Fruit fly (Drosophila melanogaster): Measurements from ENCODE around the gene cic.

The cic gene

DNA sequence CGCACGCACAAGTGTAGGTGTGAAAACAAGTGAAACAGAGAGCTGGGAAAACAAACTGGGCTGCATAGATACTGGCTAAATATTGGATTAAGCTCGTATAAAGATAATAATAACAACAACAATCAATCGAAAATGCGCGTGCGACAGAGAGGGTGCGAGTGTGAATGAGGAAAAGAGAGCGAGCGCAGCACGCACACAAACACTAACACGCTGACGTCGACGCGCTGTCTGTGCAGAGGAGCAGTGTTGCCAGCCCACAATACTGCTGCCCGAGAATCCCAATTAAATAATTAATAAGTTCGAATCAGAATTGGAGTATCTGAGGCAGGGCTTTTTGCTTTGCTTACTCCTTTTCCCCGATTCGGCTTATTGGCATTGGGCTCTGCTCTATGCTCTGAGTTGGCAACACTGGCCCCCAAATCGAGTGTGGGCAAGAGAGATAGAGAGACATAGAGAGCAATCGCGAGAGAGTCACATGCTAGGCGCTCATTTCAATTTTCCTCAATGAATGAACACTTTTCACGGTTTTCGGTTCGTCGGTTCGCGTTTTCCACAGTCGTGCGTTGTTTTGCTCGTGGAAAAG is 523 bp downstream of the cic start (continued):
- peak; percentile 56 for TF ChIP-seq dac (GFP tag; optimal IDR thresholded peaks at IDR 0.05)
- peak; percentile 86 for TF ChIP-seq cyc (GFP tag; optimal IDR thresholded peaks at IDR 0.05)
- TF ChIP-seq Gug (GFP tag; IDR thresholded peaks at IDR 0.05): peak; percentile 89
- TF ChIP-seq CG31627 (GFP tag; optimal IDR thresholded peaks at IDR 0.05): peak; percentile 92
- TF ChIP-seq Sox14 (GFP tag; optimal IDR thresholded peaks at IDR 0.05): peak; percentile 90
- TF ChIP-seq CG8319 (GFP tag; optimal IDR thresholded peaks at IDR 0.05): peak; percentile 87
- TF ChIP-seq CG7368 (GFP tag; optimal IDR thresholded peaks at IDR 0.05): peak; percentile 91
- TF ChIP-seq Ets96B (tag; optimal IDR thresholded peaks at IDR 0.05): peak; percentile 64
- peak; percentile 75 for TF ChIP-seq CG34406 (GFP tag; optimal IDR thresholded peaks at IDR 0.05)
- peak; percentile 56 for TF ChIP-seq CG1621 (tag; optimal IDR thresholded peaks at IDR 0.05)
- peak; percentile 74 for TF ChIP-seq Lpt (GFP tag; optimal IDR thresholded peaks at IDR 0.05)
- TF ChIP-seq Sox102F (GFP tag; optimal IDR thresholded peaks at IDR 0.05): peak; percentile 87
- TF ChIP-seq CG6854 (GFP tag; optimal IDR thresholded peaks at IDR 0.05): no peak
- peak; percentile 66 for TF ChIP-seq fd85E (GFP tag; optimal IDR thresholded peaks at IDR 0.05)
- peak; percentile 86 for TF ChIP-seq CG6792 (GFP tag; optimal IDR thresholded peaks at IDR 0.05)
- peak; percentile 92 for TF ChIP-seq CG8119 (GFP tag; IDR thresholded peaks at IDR 0.05)
- peak; percentile 96 for TF ChIP-seq svp (GFP tag)
- TF ChIP-seq Hr39 (GFP tag; optimal IDR thresholded peaks at IDR 0.05): peak; percentile 93
- TF ChIP-seq CG4318 (GFP tag; optimal IDR thresholded peaks at IDR 0.05): peak; percentile 62
- peak; percentile 13 for TF ChIP-seq CG9139 (GFP tag; optimal IDR thresholded peaks at IDR 0.05)
- TF ChIP-seq fkh (GFP tag; optimal IDR thresholded peaks at IDR 0.05): peak; percentile 96
- TF ChIP-seq CG3032 (tag; optimal IDR thresholded peaks at IDR 0.05): peak; percentile 58
- TF ChIP-seq vri (GFP tag; optimal IDR thresholded peaks at IDR 0.05): peak; percentile 86
- TF ChIP-seq Met (GFP tag; optimal IDR thresholded peaks at IDR 0.05): peak; percentile 89
- TF ChIP-seq CG11294 (GFP tag; IDR thresholded peaks at IDR 0.05): peak; percentile 90

dm6 chr3R:20253818-20254217 is 1.2 kb downstream of the cic start:
- TF ChIP-seq Eip78C (GFP tag) (no peak), CG8119 (GFP tag; IDR thresholded peaks at IDR 0.05) (no peak), Sox15 (GFP tag; optimal IDR thresholded peaks at IDR 0.05) (no peak), cyc (GFP tag; optimal IDR thresholded peaks at IDR 0.05) (no peak), CG10631 (GFP tag; optimal IDR thresholded peaks at IDR 0.05) (no peak), vri (GFP tag; optimal IDR thresholded peaks at IDR 0.05) (no peak), CG16779 (tag; optimal IDR thresholded peaks at IDR 0.05) (peak; percentile 35), CG34406 (GFP tag; optimal IDR thresholded peaks at IDR 0.05) (no peak), Ets21C (GFP tag; optimal IDR thresholded peaks at IDR 0.05) (no peak), CG6808 (GFP tag; optimal IDR thresholded peaks at IDR 0.05) (no peak), Sox102F (GFP tag; optimal IDR thresholded peaks at IDR 0.05) (no peak), dac (GFP tag; optimal IDR thresholded peaks at IDR 0.05) (no peak), svp (GFP tag) (no peak), CG15336 (GFP tag; IDR thresholded peaks at IDR 0.05) (no peak), pdm3 (GFP tag; optimal IDR thresholded peaks at IDR 0.05) (no peak), Gug (GFP tag; IDR thresholded peaks at IDR 0.05) (no peak), fd85E (GFP tag; optimal IDR thresholded peaks at IDR 0.05) (no peak), fkh (GFP tag; optimal IDR thresholded peaks at IDR 0.05) (peak; percentile 31), topi (GFP tag; optimal IDR thresholded peaks at IDR 0.05) (no peak), ss (GFP tag; optimal IDR thresholded peaks at IDR 0.05) (no peak), CG32006 (GFP tag; optimal IDR thresholded peaks at IDR 0.05) (no peak), dsx (GFP tag; optimal IDR thresholded peaks at IDR 0.05; ENCODE audit: poor library complexity, severe bottlenecking) (peak; percentile 33), Hr4 (GFP tag; optimal IDR thresholded peaks at IDR 0.05) (no peak), CG9139 (GFP tag; optimal IDR thresholded peaks at IDR 0.05) (no peak), CG4318 (GFP tag; optimal IDR thresholded peaks at IDR 0.05) (no peak), OdsH (GFP tag; optimal IDR thresholded peaks at IDR 0.05) (no peak), CG6163 (GFP tag; IDR thresholded peaks at IDR 0.05) (0 out of 3 replicates have a peak, but pooled peaks have one; percentile 7)
